Fruit fly (Drosophila melanogaster) whole organism, embryonic: ENCODE measurements around the gene CG7276.
A peak's percentile ranks its signal among the peaks of the same experiment; 100 is the strongest.

Experiments
- Aef1 ChIP-seq: fragments of 200-800 bp; sonication (Bioruptor generic); IDR thresholded peaks from 3 replicates; pipeline ENCODE4 v1.3.6; 2022; ENCODE audit warnings: missing biosample characterization, missing genetic modification characterization
- BEAF-32 ChIP-seq: fragments of 200-800 bp; sonication (Bioruptor generic); optimal IDR thresholded peaks from 3 replicates; lab custom pipeline; 2017; ENCODE audit warnings: missing biosample characterization, missing genetic modification characterization, mild to moderate bottlenecking, moderate library complexity, missing genetic modification reagents
- BtbVII ChIP-seq: fragments of 200-800 bp; sonication (Bioruptor generic); optimal IDR thresholded peaks from 3 replicates; lab custom pipeline; 2017; ENCODE audit warnings: missing biosample characterization, mild to moderate bottlenecking, missing genetic modification characterization
- CG11085 ChIP-seq: fragments of 200-800 bp; sonication (Bioruptor generic); IDR thresholded peaks from 2 replicates; pipeline ENCODE4 v1.3.6; 2022; ENCODE audit warnings: missing biosample characterization, missing genetic modification characterization
- CG11696 ChIP-seq: fragments of 200-800 bp; sonication (Bioruptor generic); IDR thresholded peaks from 2 replicates; pipeline ENCODE4 v1.3.6; 2022; ENCODE audit warnings: missing biosample characterization, missing genetic modification characterization
- CG11723 ChIP-seq: fragments of 200-800 bp; sonication (Bioruptor generic); optimal IDR thresholded peaks from 2 replicates; lab custom pipeline; 2017; ENCODE audit warnings: missing biosample characterization, mild to moderate bottlenecking, missing genetic modification characterization
- CG12071 ChIP-seq: fragments of 200-800 bp; sonication (Bioruptor generic); optimal IDR thresholded peaks from 3 replicates; lab custom pipeline; 2018; ENCODE audit warnings: missing biosample characterization, mild to moderate bottlenecking, missing genetic modification characterization
- CG12236 ChIP-seq: fragments of 200-800 bp; sonication (Bioruptor generic); optimal IDR thresholded peaks from 2 replicates; lab custom pipeline; 2016; ENCODE audit warnings: missing biosample characterization, missing genetic modification characterization
- CG13424 ChIP-seq: fragments of 200-800 bp; sonication (Bioruptor generic); optimal IDR thresholded peaks from 2 replicates; lab custom pipeline; 2019; ENCODE audit warnings: missing biosample characterization, mild to moderate bottlenecking, missing genetic modification characterization, moderate library complexity
- CG14965 ChIP-seq: fragments of 200-800 bp; sonication (Bioruptor generic); optimal IDR thresholded peaks from 2 replicates; lab custom pipeline; 2016; ENCODE audit warnings: missing biosample characterization, missing genetic modification characterization, borderline replicate concordance
- CG15514 ChIP-seq: fragments of 200-800 bp; sonication (Bioruptor generic); optimal IDR thresholded peaks from 3 replicates; lab custom pipeline; 2017; ENCODE audit warnings: missing biosample characterization, missing genetic modification characterization, mild to moderate bottlenecking, moderate library complexity, missing genetic modification reagents
- CG16813 ChIP-seq: fragments of 200-800 bp; sonication (Bioruptor generic); IDR thresholded peaks from 3 replicates; pipeline ENCODE4 v1.3.6; 2022; ENCODE audit warnings: missing biosample characterization, missing genetic modification characterization; ENCODE audit not compliant: partially characterized antibody
- CG16863 ChIP-seq: fragments of 200-800 bp; sonication (Bioruptor generic); optimal IDR thresholded peaks from 3 replicates; lab custom pipeline; 2016; ENCODE audit warnings: missing biosample characterization, missing genetic modification characterization
- CG2120 ChIP-seq: fragments of 200-800 bp; sonication (Bioruptor generic); optimal IDR thresholded peaks from 3 replicates; lab custom pipeline; 2016; ENCODE audit warnings: missing biosample characterization, missing genetic modification characterization
- CG3726 ChIP-seq: fragments of 200-800 bp; sonication (Bioruptor generic); IDR thresholded peaks from 3 replicates; pipeline ENCODE4, ENCODE4 v1.3.6; 2022; ENCODE audit warnings: missing biosample characterization, missing genetic modification characterization
- CG4360 ChIP-seq: fragments of 200-800 bp; sonication (Bioruptor generic); IDR thresholded peaks from 2 replicates; pipeline ENCODE4 v1.3.6; 2022; ENCODE audit warnings: missing biosample characterization, missing genetic modification characterization
- CG4707 ChIP-seq: fragments of 200-800 bp; sonication (Bioruptor generic); optimal IDR thresholded peaks from 2 replicates; lab custom pipeline; 2018; ENCODE audit warnings: missing biosample characterization, mild to moderate bottlenecking, missing genetic modification characterization, moderate library complexity
- CG7372 ChIP-seq: fragments of 200-800 bp; sonication (Bioruptor generic); IDR thresholded peaks from 2 replicates; pipeline ENCODE4 v1.3.6; 2022; ENCODE audit warnings: missing biosample characterization, missing genetic modification characterization
- CG8359 ChIP-seq: fragments of 200-800 bp; sonication (Bioruptor generic); optimal IDR thresholded peaks from 2 replicates; lab custom pipeline; 2017; ENCODE audit warnings: missing biosample characterization, mild to moderate bottlenecking, missing genetic modification characterization, borderline replicate concordance
- CG8388 ChIP-seq: fragments of 200-800 bp; sonication (Bioruptor generic); optimal IDR thresholded peaks from 2 replicates; lab custom pipeline; 2019; ENCODE audit warnings: missing biosample characterization, mild to moderate bottlenecking, missing genetic modification characterization, moderate library complexity
- Chrac-16 ChIP-seq: fragments of 200-800 bp; sonication (Bioruptor generic); optimal IDR thresholded peaks from 3 replicates; lab custom pipeline; 2016; ENCODE audit warnings: missing biosample characterization, missing genetic modification characterization
- Dek ChIP-seq: fragments of 200-800 bp; sonication (Bioruptor generic); optimal IDR thresholded peaks from 3 replicates; lab custom pipeline; 2019; ENCODE audit warnings: missing biosample characterization, mild to moderate bottlenecking, missing genetic modification characterization, moderate library complexity
- Dip2 ChIP-seq: fragments of 200-800 bp; sonication (Bioruptor generic); IDR thresholded peaks from 2 replicates; pipeline ENCODE4 v1.3.6; 2022; ENCODE audit warnings: missing biosample characterization, missing genetic modification characterization
- HHEX ChIP-seq: fragments of 200-800 bp; sonication (Bioruptor generic); optimal IDR thresholded peaks from 3 replicates; lab custom pipeline; 2017; ENCODE audit warnings: missing biosample characterization, mild to moderate bottlenecking, missing genetic modification characterization, missing genetic modification reagents
- NC2α ChIP-seq: fragments of 200-800 bp; sonication (Bioruptor generic); optimal IDR thresholded peaks from 2 replicates; lab custom pipeline; 2016; ENCODE audit warnings: missing biosample characterization, missing genetic modification characterization
- Neu2 ChIP-seq: fragments of 200-800 bp; sonication (Bioruptor generic); optimal IDR thresholded peaks from 3 replicates; lab custom pipeline; 2016; ENCODE audit warnings: missing biosample characterization, missing genetic modification characterization, borderline replicate concordance
- Nf-YC ChIP-seq: fragments of 200-800 bp; optimal IDR thresholded peaks from 3 replicates; lab custom pipeline; 2019; ENCODE audit warnings: missing biosample characterization, mild to moderate bottlenecking, missing genetic modification characterization, moderate library complexity
- Scr ChIP-seq: fragments of 200-800 bp; sonication (Bioruptor generic); IDR thresholded peaks from 2 replicates; pipeline ENCODE4 v1.3.6; 2022; ENCODE audit warnings: missing biosample characterization, missing genetic modification characterization; ENCODE audit not compliant: partially characterized antibody
- Xbp1 ChIP-seq: fragments of 200-800 bp; sonication (Bioruptor generic); optimal IDR thresholded peaks from 3 replicates; lab custom pipeline; 2016; ENCODE audit warnings: missing biosample characterization, mild to moderate bottlenecking, missing genetic modification characterization
- crp ChIP-seq, 2 experiments: fragments of 200-800 bp; sonication (Bioruptor generic); optimal IDR thresholded peaks; 2 replicates in 1 of 2; 3 replicates in 1 of 2; lab custom pipeline; 2017; ENCODE audit warnings: missing biosample characterization in 2 of 2, missing genetic modification characterization in 2 of 2, mild to moderate bottlenecking in 1 of 2, moderate library complexity in 1 of 2
- cwo ChIP-seq: fragments of 200-800 bp; sonication (Bioruptor generic); optimal IDR thresholded peaks from 3 replicates; lab custom pipeline; 2017; ENCODE audit warnings: missing biosample characterization, missing genetic modification characterization, mild to moderate bottlenecking, moderate library complexity, missing genetic modification reagents
- dpn ChIP-seq, 2 experiments: fragments of 200-800 bp; sonication (Bioruptor generic); optimal IDR thresholded peaks; 3 replicates each; lab custom pipeline; 2016; ENCODE audit warnings: missing biosample characterization in 2 of 2, missing genetic modification characterization in 2 of 2
- dysf ChIP-seq: fragments of 200-800 bp; sonication (Bioruptor generic); IDR thresholded peaks from 3 replicates; pipeline ENCODE4 v1.3.6; 2022; ENCODE audit warnings: missing biosample characterization, missing genetic modification characterization
- ewg ChIP-seq: fragments of 200-800 bp; sonication (Bioruptor generic); optimal IDR thresholded peaks from 3 replicates; lab custom pipeline; 2017; ENCODE audit warnings: mild to moderate bottlenecking, missing biosample characterization, missing genetic modification reagents, missing genetic modification characterization
- fu2 ChIP-seq: fragments of 200-800 bp; sonication (Bioruptor generic); optimal IDR thresholded peaks from 2 replicates; lab custom pipeline; 2016; ENCODE audit warnings: missing biosample characterization, missing genetic modification characterization
- grn ChIP-seq: fragments of 200-800 bp; sonication (Bioruptor generic); optimal IDR thresholded peaks from 3 replicates; lab custom pipeline; 2017; ENCODE audit warnings: missing biosample characterization, missing genetic modification characterization
- jumu ChIP-seq: fragments of 200-800 bp; sonication (Bioruptor generic); optimal IDR thresholded peaks from 3 replicates; lab custom pipeline; 2016; ENCODE audit warnings: missing biosample characterization, missing genetic modification characterization
- klu ChIP-seq: fragments of 200-800 bp; sonication (Bioruptor generic); IDR thresholded peaks from 2 replicates; pipeline ENCODE4 v1.3.6; 2022; ENCODE audit warnings: missing biosample characterization, missing genetic modification characterization
- kni ChIP-seq: fragments of 200-800 bp; sonication (Bioruptor generic); optimal IDR thresholded peaks from 3 replicates; lab custom pipeline; 2017; ENCODE audit warnings: mild to moderate bottlenecking, missing biosample characterization, missing genetic modification reagents, missing genetic modification characterization
- nom ChIP-seq: fragments of 200-800 bp; sonication (Bioruptor generic); optimal IDR thresholded peaks from 2 replicates; lab custom pipeline; 2017; ENCODE audit warnings: missing biosample characterization, missing genetic modification characterization, mild to moderate bottlenecking, moderate library complexity, missing genetic modification reagents
- pfk ChIP-seq: fragments of 200-800 bp; sonication (Bioruptor generic); optimal IDR thresholded peaks from 2 replicates; lab custom pipeline; 2018; ENCODE audit warnings: missing biosample characterization, mild to moderate bottlenecking, missing genetic modification characterization, moderate library complexity
- phol ChIP-seq: fragments of 200-800 bp; sonication (Bioruptor generic); optimal IDR thresholded peaks from 3 replicates; lab custom pipeline; 2018; ENCODE audit warnings: missing biosample characterization, mild to moderate bottlenecking, missing genetic modification characterization, moderate library complexity
- psq ChIP-seq: fragments of 200-800 bp; sonication (Bioruptor generic); optimal IDR thresholded peaks from 2 replicates; lab custom pipeline; 2017; ENCODE audit warnings: missing biosample characterization, missing genetic modification characterization
- scrt ChIP-seq: fragments of 200-800 bp; sonication (Bioruptor generic); optimal IDR thresholded peaks from 2 replicates; lab custom pipeline; 2018; ENCODE audit warnings: missing biosample characterization, mild to moderate bottlenecking, missing genetic modification characterization, moderate library complexity
- slp2 ChIP-seq: fragments of 200-800 bp; sonication (Bioruptor generic); optimal IDR thresholded peaks from 2 replicates; lab custom pipeline; 2016; ENCODE audit warnings: missing biosample characterization, missing genetic modification characterization
- sr ChIP-seq: fragments of 200-800 bp; sonication (Bioruptor generic); IDR thresholded peaks from 3 replicates; pipeline ENCODE4 v1.3.6; 2022; ENCODE audit warnings: missing biosample characterization, missing genetic modification characterization
- sug ChIP-seq: fragments of 200-800 bp; optimal IDR thresholded peaks from 2 replicates; lab custom pipeline; 2019; ENCODE audit warnings: missing biosample characterization, mild to moderate bottlenecking, missing genetic modification characterization, moderate library complexity
- ttk ChIP-seq: fragments of 200-800 bp; sonication (Bioruptor generic); IDR thresholded peaks from 2 replicates; pipeline ENCODE4 v2.1.2; 2022; ENCODE audit warnings: missing biosample characterization, missing genetic modification characterization
- twi ChIP-seq: fragments of 200-800 bp; optimal IDR thresholded peaks from 2 replicates; lab custom pipeline; 2019; ENCODE audit warnings: missing biosample characterization, mild to moderate bottlenecking, missing genetic modification characterization, moderate library complexity
- vnd ChIP-seq: fragments of 200-800 bp; sonication (Bioruptor generic); IDR thresholded peaks from 3 replicates; pipeline ENCODE4 v1.3.6; 2022; ENCODE audit warnings: missing biosample characterization, missing genetic modification characterization; ENCODE audit not compliant: partially characterized antibody

Gene CG7276

DNA sequence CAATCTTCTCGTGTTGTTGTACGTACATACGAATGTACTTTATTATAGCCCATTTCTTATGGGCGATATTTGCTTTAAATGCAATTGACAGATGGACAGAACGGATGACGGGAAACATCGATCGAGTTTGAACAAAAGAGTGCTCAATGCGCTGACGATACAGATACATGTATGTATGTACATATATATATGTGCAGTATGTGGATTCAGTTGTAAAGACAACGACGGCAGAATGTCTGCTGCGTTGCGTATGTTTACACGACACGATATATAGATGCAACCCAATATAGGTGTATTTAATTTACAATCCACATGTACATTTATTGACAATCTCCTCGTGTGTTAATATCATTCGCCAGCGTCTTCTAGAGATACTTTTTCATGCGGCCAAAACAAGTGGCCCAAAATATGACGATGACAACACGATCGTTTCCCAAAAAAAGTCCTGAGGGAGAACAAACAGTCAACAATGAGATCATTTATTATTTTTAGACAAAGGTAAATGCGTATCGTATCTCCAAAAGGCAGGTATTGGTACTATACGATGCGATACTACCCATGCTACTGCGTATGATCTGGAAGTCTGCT, 32.7 kb downstream of the CG7276 start (continued):
- TF ChIP-seq Chrac-16 (GFP tag; lab: Kevin White, UChicago) (no peak), grn (GFP tag; lab: Kevin White, UChicago) (no peak), psq (GFP tag; lab: Kevin White, UChicago) (no peak), Scr (GFP tag; lab: Robert Waterston, UW) (no peak), HHEX (GFP tag; lab: Kevin White, UChicago) (no peak), scrt (GFP tag; lab: Kevin White, UChicago) (no peak), CG11723 (GFP tag; lab: Kevin White, UChicago) (peak; percentile 39), BEAF-32 (no peak), CG12236 (no peak), twi (no peak), ttk (no peak), sug (tag; lab: Kevin White, UChicago) (no peak), fu2 (GFP tag; lab: Kevin White, UChicago) (no peak), Aef1 (no peak), CG3726 (GFP tag; lab: Robert Waterston, UW) (no peak), BtbVII (GFP tag; lab: Kevin White, UChicago) (no peak), vnd (no peak), CG8359 (GFP tag; lab: Kevin White, UChicago) (no peak), CG4360 (peak; percentile 37; the same call in 1 of the 2 replicates), crp (GFP tag; optimal IDR thresholded peaks at IDR 0.05; lab: Kevin White, UChicago) (no peak), Nf-YC (tag; lab: Kevin White, UChicago) (no peak), pfk (no peak), CG13424 (tag; lab: Kevin White, UChicago) (no peak), dpn (GFP tag; optimal IDR thresholded peaks at IDR 0.05; lab: Kevin White, UChicago) (no peak), CG7372 (GFP tag; lab: Robert Waterston, UW) (no peak), nom (peak; percentile 32), klu (GFP tag; lab: Robert Waterston, UW) (no peak), ewg (no peak), CG4707 (GFP tag; lab: Kevin White, UChicago) (peak; percentile 40), Neu2 (GFP tag; lab: Kevin White, UChicago) (no peak), CG2120 (GFP tag; lab: Kevin White, UChicago) (no peak), Dip2 (GFP tag; lab: Robert Waterston, UW) (no peak), CG11085 (GFP tag; lab: Robert Waterston, UW) (no peak), NC2α (GFP tag; lab: Kevin White, UChicago) (no peak), CG15514 (no peak), Dek (tag; lab: Kevin White, UChicago) (no peak), CG14965 (GFP tag; lab: Kevin White, UChicago) (no peak), phol (no peak), slp2 (GFP tag; lab: Kevin White, UChicago) (no peak), dysf (GFP tag; lab: Robert Waterston, UW) (no peak), cwo (no peak), CG11696 (GFP tag; lab: Robert Waterston, UW) (no peak), jumu (no peak), CG16813 (GFP tag; lab: Robert Waterston, UW) (no peak), CG12071 (peak; percentile 26), CG8388 (no peak), kni (GFP tag; lab: Kevin White, UChicago) (peak; percentile 76), sr (no peak), Xbp1 (GFP tag; lab: Kevin White, UChicago) (no peak), CG16863 (GFP tag; lab: Kevin White, UChicago) (no peak)
